Worm (Caenorhabditis elegans) whole organism, L4 larva: ENCODE results near the gene vit-3.

Experiments used
- ceh-82 ChIP-seq: sonication (generic microtip); optimal IDR thresholded peaks from 2 replicates; lab custom pipeline; 2017; ENCODE audit warnings: missing biosample characterization, missing genetic modification characterization
- hlh-30 ChIP-seq: sonication (generic microtip); optimal IDR thresholded peaks from 2 replicates; lab custom pipeline; 2017; ENCODE audit warnings: antibody characterized with exemption, mild to moderate bottlenecking, missing genetic modification characterization, missing compliant biosample characterization; ENCODE audit not compliant: insufficient read depth
- nhr-237 ChIP-seq: sonication (generic microtip); optimal IDR thresholded peaks from 2 replicates; lab custom pipeline; 2017; ENCODE audit warnings: missing biosample characterization, missing genetic modification characterization
- ztf-11 ChIP-seq: fragments of 150-350 bp; optimal IDR thresholded peaks from 2 replicates; lab custom pipeline; 2014; ENCODE audit warnings: missing biosample characterization, missing genetic modification characterization

ce11 chrX:3518494-3518893, 53.9 kb downstream of the vit-3 start, which contains the start of gene npr-16:
- no peak for TF ChIP-seq ztf-11 (tag; lab: Kevin White, UChicago)
- no peak for TF ChIP-seq ceh-82 (tag; lab: Kevin White, UChicago)
- no peak for TF ChIP-seq nhr-237 (tag; lab: Kevin White, UChicago)
- no peak for TF ChIP-seq hlh-30
